Worm (Caenorhabditis elegans): ENCODE measurements around the gene klp-6.

- TF ChIP-seq flt-1 (GFP tag; IDR thresholded peaks at IDR 0.05) (no peak), cog-1 (tag; optimal IDR thresholded peaks at IDR 0.05) (no peak), T22C8.4 (GFP tag; IDR thresholded peaks at IDR 0.05) (no peak), ztf-29 (GFP tag; IDR thresholded peaks at IDR 0.05) (no peak), tab-1 (GFP tag; IDR thresholded peaks at IDR 0.05) (no peak), ztf-23 (GFP tag; IDR thresholded peaks at IDR 0.05) (no peak), klf-2 (GFP tag; conservative IDR thresholded peaks at IDR 0.05) (no peak), ref-1 (GFP tag; conservative IDR thresholded peaks at IDR 0.05) (no peak)
Observed at ce11 chrIII:5044709-5045108, 14.0 kb downstream of the klp-6 start, which contains the start of gene C45G9.14.
